Worm (Caenorhabditis elegans) whole organism, young adult: ENCODE results near the gene W06G6.10.

Experiments used
- C06A6.2 ChIP-seq: fragments of 200-800 bp; sonication (Bioruptor generic); conservative IDR thresholded peaks from 2 replicates; pipeline ENCODE4 v1.3.6; 2022; ENCODE audit warnings: missing genetic modification characterization, missing compliant biosample characterization
- F39B2.1 ChIP-seq: fragments of 200-800 bp; sonication (Bioruptor generic); IDR thresholded peaks from 2 replicates; pipeline ENCODE4 v1.3.6; 2022; ENCODE audit warnings: missing genetic modification reagents, missing genetic modification characterization, missing compliant biosample characterization
- F57A8.1 ChIP-seq: fragments of 200-800 bp; sonication (Bioruptor generic); optimal IDR thresholded peaks from 2 replicates; lab custom pipeline; 2018; ENCODE audit warnings: mild to moderate bottlenecking, missing genetic modification characterization, moderate library complexity, missing compliant biosample characterization
- rcor-1 ChIP-seq: fragments of 200-800 bp; sonication (Bioruptor generic); IDR thresholded peaks from 2 replicates; pipeline ENCODE4 v1.3.6; 2022; ENCODE audit warnings: missing genetic modification reagents, missing genetic modification characterization, missing compliant biosample characterization

DNA sequence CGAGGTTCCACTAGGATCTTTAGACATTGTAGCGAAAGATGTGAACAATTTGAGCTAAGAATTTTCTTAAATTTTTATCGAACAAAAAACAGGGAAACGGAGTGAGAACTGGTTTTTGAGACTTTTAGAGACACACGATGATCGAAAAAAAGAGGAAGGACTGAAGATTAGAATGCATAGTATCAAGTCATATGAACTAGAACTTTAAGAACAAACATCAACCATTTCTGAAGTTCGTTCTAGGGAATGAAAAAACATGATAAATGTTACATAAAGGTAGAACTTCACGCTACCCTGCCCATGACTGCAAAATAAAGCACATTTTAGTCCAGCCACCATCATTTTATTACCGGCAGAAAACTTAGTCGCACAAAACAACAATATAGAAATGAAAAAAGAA lies 621 bp downstream of the W06G6.10 start, which contains the start of gene W06G6.9:
- TF ChIP-seq F39B2.1 (GFP tag; lab: Robert Waterston, UW), result no peak
- TF ChIP-seq F57A8.1 (GFP tag; lab: Kevin White, UChicago), result no peak
- no peak for TF ChIP-seq C06A6.2
- no peak for TF ChIP-seq rcor-1 (GFP tag; lab: Robert Waterston, UW)
